Worm (Caenorhabditis elegans): ENCODE measurements around the gene mrpl-41.
A peak's percentile ranks its signal among the peaks of the same experiment; 100 is the strongest.

The mrpl-41 gene

DNA sequence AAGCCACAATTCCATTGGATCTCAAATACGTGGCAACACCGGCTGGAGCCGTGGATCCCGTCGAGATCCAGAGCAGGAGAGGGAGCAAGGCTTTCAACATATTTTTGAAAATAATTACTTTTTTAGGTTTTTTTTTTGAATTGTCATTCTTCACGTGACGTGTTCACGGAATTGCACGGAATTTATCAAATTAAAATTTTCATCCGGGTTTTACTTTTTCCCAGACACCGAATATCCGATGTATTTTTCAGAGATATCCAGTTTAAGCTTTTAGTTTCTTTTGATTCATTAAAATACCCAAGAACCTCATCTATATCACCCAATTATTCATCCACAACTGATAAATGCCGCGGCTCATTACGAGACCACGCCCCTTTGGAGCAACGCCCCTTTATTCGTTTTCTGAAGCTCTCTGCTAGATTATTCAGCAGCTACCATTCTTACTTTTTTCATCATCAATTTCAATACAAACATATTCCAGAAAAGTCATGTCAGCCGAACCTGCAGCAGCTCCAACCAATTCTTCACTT, 8.2 kb downstream of the mrpl-41 start, which contains the start of the genes clec-117 and B0432.1 (continued):
- no peak for TF ChIP-seq tra-1 (GFP tag; IDR thresholded peaks at IDR 0.05)
- no peak for TF ChIP-seq zag-1 (tag; optimal IDR thresholded peaks at IDR 0.05)

DNA sequence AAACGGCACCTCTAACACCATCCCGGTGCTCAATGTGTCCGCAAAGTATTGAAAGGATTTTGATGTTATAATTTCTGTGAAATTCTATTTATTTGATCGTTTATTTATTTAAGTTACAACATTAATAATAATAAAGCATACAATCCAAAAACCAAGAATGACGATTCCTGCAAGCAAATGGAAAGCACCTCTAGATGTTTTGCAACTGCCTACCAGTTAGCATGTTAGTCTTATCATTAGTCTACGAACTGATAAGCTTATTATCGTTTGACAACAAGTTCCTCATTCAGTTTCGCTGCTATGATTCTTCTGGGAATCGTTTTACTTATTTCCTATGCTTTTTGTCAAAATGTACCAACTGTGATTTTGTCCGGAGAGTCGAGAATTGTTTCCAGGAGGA, 10.9 kb downstream of the mrpl-41 start, which contains the start of gene K01A2.6:
Gene K01A2.6, plus strand, starts transcription at position 301 of the 400 bp plus-strand sequence.
- TF ChIP-seq F10B5.3 (tag; optimal IDR thresholded peaks at IDR 0.05) = no peak
- peak in 1 of 2 experiments; percentile 14 for TF ChIP-seq unc-62 (GFP tag; optimal IDR thresholded peaks at IDR 0.05 in 1 of 2)
- no peak for TF ChIP-seq unc-62 (tag; optimal IDR thresholded peaks at IDR 0.05)

DNA sequence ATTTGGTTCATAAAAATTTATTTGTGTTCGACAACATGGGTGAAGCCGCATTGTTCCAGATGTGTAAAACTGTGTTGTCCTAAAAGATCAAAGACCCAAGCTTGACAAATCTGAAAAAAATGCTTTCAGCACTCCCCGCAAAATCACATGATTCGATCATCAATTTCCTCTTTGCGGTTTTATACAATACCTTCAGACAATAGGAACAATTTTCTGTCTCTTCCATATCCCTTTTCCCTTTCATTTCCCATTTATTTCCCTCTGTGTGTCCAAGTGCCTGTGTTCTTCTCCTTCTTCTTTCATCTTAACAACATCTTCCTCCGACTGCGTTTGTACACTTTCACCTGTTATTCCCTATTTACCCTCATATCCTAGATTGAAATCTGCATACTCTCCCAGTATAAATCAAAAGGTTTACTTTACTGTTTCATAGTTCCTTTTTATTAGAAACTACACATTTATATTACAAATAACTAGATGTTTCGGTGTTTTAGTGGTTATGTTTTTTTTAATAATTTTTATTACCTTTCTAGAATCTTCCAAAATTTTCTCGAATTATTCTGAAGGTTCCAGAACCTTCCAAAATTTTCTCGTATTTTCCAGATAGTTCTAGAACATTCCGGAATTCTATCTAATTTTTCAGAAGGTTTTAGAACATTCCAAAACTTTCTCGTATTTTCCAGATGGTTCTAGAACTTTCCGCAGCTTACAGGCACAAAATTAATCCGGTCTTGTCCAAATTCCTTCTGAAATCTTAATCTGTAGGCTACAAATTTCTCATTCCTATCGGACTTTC, 12.4 kb downstream of the mrpl-41 start, which contains the start of gene K01A2.5:
Gene K01A2.5, plus strand, starts transcription at position 297 of the 796 bp plus-strand sequence.
- no peak for TF ChIP-seq mep-1 (tag; optimal IDR thresholded peaks at IDR 0.05)
- TF ChIP-seq ztf-11 (tag; optimal IDR thresholded peaks at IDR 0.05) = no peak
- no peak for TF ChIP-seq dmd-6 (GFP tag; IDR thresholded peaks at IDR 0.05)
- TF ChIP-seq Y5F2A.4 (GFP tag; optimal IDR thresholded peaks at IDR 0.05) = no peak
- no peak for TF ChIP-seq egl-43 (GFP tag; IDR thresholded peaks at IDR 0.05)
- no peak for TF ChIP-seq daf-19 (GFP tag; conservative IDR thresholded peaks at IDR 0.05)
- no peak for TF ChIP-seq zip-2 (tag; optimal IDR thresholded peaks at IDR 0.05)
- no peak for TF ChIP-seq aly-2 (tag; optimal IDR thresholded peaks at IDR 0.05)
- TF ChIP-seq nhr-111 (GFP tag; optimal IDR thresholded peaks at IDR 0.05) = no peak
- no peak for TF ChIP-seq fos-1 (tag; optimal IDR thresholded peaks at IDR 0.05)
- TF ChIP-seq F37D6.2 (tag; optimal IDR thresholded peaks at IDR 0.05) = no peak
- peak; percentile 57 for TF ChIP-seq nhr-25 (tag; optimal IDR thresholded peaks at IDR 0.05; ENCODE audit: borderline replicate concordance, insufficient read depth)
- TF ChIP-seq unc-62 (GFP tag; optimal IDR thresholded peaks at IDR 0.05 in 1 of 2) = peak in 1 of 2 experiments; percentile 96
- no peak for TF ChIP-seq unc-62 (tag; optimal IDR thresholded peaks at IDR 0.05)
- no peak for TF ChIP-seq T26A8.4 (GFP tag; IDR thresholded peaks at IDR 0.05)
- no peak for TF ChIP-seq lin-1 (GFP tag; IDR thresholded peaks at IDR 0.05)
- TF ChIP-seq nhr-41 (GFP tag; IDR thresholded peaks at IDR 0.05) = no peak
- peak; percentile 31 for TF ChIP-seq cey-2 (tag; optimal IDR thresholded peaks at IDR 0.05; ENCODE audit: borderline replicate concordance, insufficient read depth)
- no peak for TF ChIP-seq ceh-20 (GFP tag; IDR thresholded peaks at IDR 0.05)
- TF ChIP-seq vab-7 (GFP tag; IDR thresholded peaks at IDR 0.05) = no peak
- no peak for TF ChIP-seq lin-13 (GFP tag; optimal IDR thresholded peaks at IDR 0.05)
- no peak for TF ChIP-seq zfp-2 (tag; optimal IDR thresholded peaks at IDR 0.05)
- no peak for TF ChIP-seq Y48G9A.11 (GFP tag; IDR thresholded peaks at IDR 0.05)
- no peak for TF ChIP-seq mxl-2 (GFP tag; conservative IDR thresholded peaks at IDR 0.05)
- no peak for TF ChIP-seq jun-1 (tag; optimal IDR thresholded peaks at IDR 0.05)
- TF ChIP-seq set-16 (GFP tag; IDR thresholded peaks at IDR 0.05) = no peak
- TF ChIP-seq F49E8.2 (tag; optimal IDR thresholded peaks at IDR 0.05; ENCODE audit: borderline replicate concordance) = no peak
- no peak for TF ChIP-seq nhr-102 (tag; optimal IDR thresholded peaks at IDR 0.05)
- peak; percentile 66 for TF ChIP-seq nhr-28 (tag; optimal IDR thresholded peaks at IDR 0.05)
- TF ChIP-seq mdt-29 (GFP tag; IDR thresholded peaks at IDR 0.05) = no peak
- TF ChIP-seq F44E2.7 (GFP tag; IDR thresholded peaks at IDR 0.05) = no peak
- TF ChIP-seq zfp-3 (GFP tag; conservative IDR thresholded peaks at IDR 0.05) = no peak
- TF ChIP-seq nhr-48 (tag; optimal IDR thresholded peaks at IDR 0.05) = peak; percentile 10
- no peak for TF ChIP-seq attf-4 (tag; optimal IDR thresholded peaks at IDR 0.05)
- TF ChIP-seq hlh-30 (tag; optimal IDR thresholded peaks at IDR 0.05; ENCODE audit: insufficient read depth) = peak; percentile 58
- TF ChIP-seq mes-2 (tag; optimal IDR thresholded peaks at IDR 0.05; ENCODE audit: poor library complexity, severe bottlenecking) = no peak
- no peak for TF ChIP-seq spr-3 (GFP tag; optimal IDR thresholded peaks at IDR 0.05)
- TF ChIP-seq egl-27 (tag; optimal IDR thresholded peaks at IDR 0.05) = no peak
- no peak for TF ChIP-seq unc-39 (tag; optimal IDR thresholded peaks at IDR 0.05)
- peak; percentile 34 for TF ChIP-seq hlh-11 (tag; optimal IDR thresholded peaks at IDR 0.05)
- peak in 1 of 2 experiments; percentile 23 for TF ChIP-seq mdl-1 (tag; optimal IDR thresholded peaks at IDR 0.05)
- TF ChIP-seq nhr-10 (tag; optimal IDR thresholded peaks at IDR 0.05) = no peak

All from whole organism, L4 larva.